Fruit fly (Drosophila melanogaster) whole organism, embryonic: ENCODE data around the gene Prosalpha6T.
A peak's percentile ranks its signal among the peaks of the same experiment; 100 is the strongest.

ENCODE experiments used
- Atf-2 ChIP-seq: fragments of 200-800 bp; sonication (Bioruptor generic); optimal IDR thresholded peaks from 2 replicates; lab custom pipeline; 2016; ENCODE audit warnings: missing biosample characterization, missing genetic modification characterization
- Awh ChIP-seq: fragments of 200-800 bp; sonication (Bioruptor generic); IDR thresholded peaks from 2 replicates; pipeline ENCODE4, ENCODE4 v1.3.6; 2022; ENCODE audit warnings: missing biosample characterization, missing genetic modification characterization
- CG10274 ChIP-seq: fragments of 200-800 bp; sonication (Bioruptor generic); optimal IDR thresholded peaks from 3 replicates; lab custom pipeline; 2017; ENCODE audit warnings: missing biosample characterization, mild to moderate bottlenecking, missing genetic modification characterization
- CG10321 ChIP-seq: fragments of 200-800 bp; sonication (Bioruptor generic); IDR thresholded peaks from 2 replicates; pipeline ENCODE4 v1.3.6; 2022; ENCODE audit warnings: missing biosample characterization, missing genetic modification characterization
- CG10366 ChIP-seq: fragments of 200-800 bp; sonication (Bioruptor generic); IDR thresholded peaks from 2 replicates; pipeline ENCODE4 v1.3.6; 2022; ENCODE audit warnings: missing biosample characterization, missing genetic modification characterization
- CG11695 ChIP-seq: fragments of 200-800 bp; sonication (Bioruptor generic); IDR thresholded peaks from 3 replicates; pipeline ENCODE4 v1.3.6; 2022; ENCODE audit warnings: missing biosample characterization, missing genetic modification characterization
- CG11723 ChIP-seq: fragments of 200-800 bp; sonication (Bioruptor generic); optimal IDR thresholded peaks from 2 replicates; lab custom pipeline; 2017; ENCODE audit warnings: missing biosample characterization, mild to moderate bottlenecking, missing genetic modification characterization
- CG12299 ChIP-seq: fragments of 200-800 bp; sonication (Bioruptor generic); optimal IDR thresholded peaks from 2 replicates; lab custom pipeline; 2018; ENCODE audit warnings: missing biosample characterization, mild to moderate bottlenecking, missing genetic modification characterization
- CG12659 ChIP-seq: fragments of 200-800 bp; sonication (Bioruptor generic); optimal IDR thresholded peaks from 3 replicates; lab custom pipeline; 2017; ENCODE audit warnings: mild to moderate bottlenecking, missing biosample characterization, missing genetic modification reagents, missing genetic modification characterization
- CG15269 ChIP-seq: fragments of 200-800 bp; sonication (Bioruptor generic); optimal IDR thresholded peaks from 2 replicates; lab custom pipeline; 2018; ENCODE audit warnings: missing biosample characterization, mild to moderate bottlenecking, missing genetic modification characterization, moderate library complexity
- CG15479 ChIP-seq: fragments of 200-800 bp; sonication (Bioruptor generic); optimal IDR thresholded peaks from 3 replicates; lab custom pipeline; 2019; ENCODE audit warnings: missing biosample characterization, mild to moderate bottlenecking, missing genetic modification characterization, moderate library complexity
- CG17328 ChIP-seq: fragments of 200-800 bp; sonication (Bioruptor generic); IDR thresholded peaks from 2 replicates; pipeline ENCODE4 v1.3.6; 2022; ENCODE audit warnings: missing biosample characterization, missing genetic modification characterization
- CG17612 ChIP-seq: fragments of 200-800 bp; sonication (Bioruptor generic); IDR thresholded peaks from 2 replicates; pipeline ENCODE4 v1.3.6; 2022; ENCODE audit warnings: missing biosample characterization, missing genetic modification characterization
- CG18764 ChIP-seq: fragments of 200-800 bp; sonication (Bioruptor generic); optimal IDR thresholded peaks from 3 replicates; lab custom pipeline; 2016; ENCODE audit warnings: missing biosample characterization, missing genetic modification characterization
- CG30431 ChIP-seq: fragments of 200-800 bp; sonication (Bioruptor generic); optimal IDR thresholded peaks from 2 replicates; lab custom pipeline; 2017; ENCODE audit warnings: missing biosample characterization, missing genetic modification characterization
- CG42726 ChIP-seq: fragments of 200-800 bp; sonication (Bioruptor generic); IDR thresholded peaks from 2 replicates; pipeline ENCODE4 v1.3.6; 2022; ENCODE audit warnings: missing biosample characterization, missing genetic modification characterization; ENCODE audit not compliant: partially characterized antibody
- CG5245 ChIP-seq: fragments of 200-800 bp; sonication (Bioruptor generic); optimal IDR thresholded peaks from 3 replicates; lab custom pipeline; 2016; ENCODE audit warnings: missing biosample characterization, missing genetic modification characterization
- CG6254 ChIP-seq: fragments of 200-800 bp; sonication (Bioruptor generic); optimal IDR thresholded peaks from 3 replicates; lab custom pipeline; 2017; ENCODE audit warnings: mild to moderate bottlenecking, missing biosample characterization, missing genetic modification reagents, missing genetic modification characterization
- CG6689 ChIP-seq: fragments of 200-800 bp; sonication (Bioruptor generic); IDR thresholded peaks from 2 replicates; pipeline ENCODE4 v1.3.6; 2022; ENCODE audit warnings: missing biosample characterization, missing genetic modification characterization
- CG8089 ChIP-seq: fragments of 200-800 bp; sonication (Bioruptor generic); optimal IDR thresholded peaks from 3 replicates; lab custom pipeline; 2016; ENCODE audit warnings: missing biosample characterization, missing genetic modification characterization
- CG8359 ChIP-seq: fragments of 200-800 bp; sonication (Bioruptor generic); optimal IDR thresholded peaks from 2 replicates; lab custom pipeline; 2017; ENCODE audit warnings: missing biosample characterization, mild to moderate bottlenecking, missing genetic modification characterization, borderline replicate concordance
- Camta ChIP-seq: fragments of 200-800 bp; sonication (Bioruptor generic); optimal IDR thresholded peaks from 2 replicates; lab custom pipeline; 2016; ENCODE audit warnings: missing biosample characterization, missing genetic modification characterization
- CkIIα-i1 ChIP-seq: fragments of 200-800 bp; sonication (Bioruptor generic); IDR thresholded peaks from 2 replicates; pipeline ENCODE4 v1.3.6; 2022; ENCODE audit warnings: missing biosample characterization, missing genetic modification characterization
- CoRest ChIP-seq: fragments of 200-800 bp; sonication (Bioruptor generic); optimal IDR thresholded peaks from 3 replicates; lab custom pipeline; 2018; ENCODE audit warnings: missing biosample characterization, mild to moderate bottlenecking, missing genetic modification characterization, moderate library complexity
- Dfd ChIP-seq, 2 experiments: fragments of >200 bp; optimal IDR thresholded peaks; 2 replicates each; lab custom pipeline; 2017; ENCODE audit warnings: missing biosample characterization in 2 of 2, missing genetic modification characterization in 2 of 2
- Dip3 ChIP-seq: fragments of 200-800 bp; sonication (Bioruptor generic); optimal IDR thresholded peaks from 3 replicates; lab custom pipeline; 2016; ENCODE audit warnings: missing biosample characterization, missing genetic modification characterization
- Doc3 ChIP-seq: fragments of 200-800 bp; sonication (Bioruptor generic); IDR thresholded peaks from 3 replicates; pipeline ENCODE4 v1.3.6; 2022; ENCODE audit warnings: missing biosample characterization, missing genetic modification characterization; ENCODE audit not compliant: partially characterized antibody
- H2.0 ChIP-seq: fragments of 200-800 bp; sonication (Bioruptor generic); IDR thresholded peaks from 2 replicates; pipeline ENCODE4 v1.3.6; 2022; ENCODE audit warnings: missing biosample characterization, missing genetic modification characterization
- Hey ChIP-seq: fragments of 200-800 bp; sonication (Bioruptor generic); optimal IDR thresholded peaks from 3 replicates; lab custom pipeline; 2018; ENCODE audit warnings: missing biosample characterization, mild to moderate bottlenecking, missing genetic modification characterization
- MTF-1 ChIP-seq: fragments of 200-800 bp; sonication (Bioruptor generic); optimal IDR thresholded peaks from 2 replicates; lab custom pipeline; 2018; ENCODE audit warnings: missing biosample characterization, mild to moderate bottlenecking, missing genetic modification characterization, borderline replicate concordance
- Optix ChIP-seq: fragments of 200-800 bp; sonication (Bioruptor generic); IDR thresholded peaks from 3 replicates; pipeline ENCODE4 v1.3.6; 2022; ENCODE audit warnings: missing biosample characterization, missing genetic modification characterization
- ato ChIP-seq: fragments of 200-800 bp; sonication (Bioruptor generic); IDR thresholded peaks from 2 replicates; pipeline ENCODE4 v1.3.6; 2022; ENCODE audit warnings: missing biosample characterization, missing genetic modification characterization; ENCODE audit not compliant: partially characterized antibody
- bsh ChIP-seq, 2 experiments: fragments of 200-800 bp; sonication (Bioruptor generic); optimal IDR thresholded peaks; 2 replicates each; lab custom pipeline; 2017 to 2018; ENCODE audit warnings: mild to moderate bottlenecking in 2 of 2, missing biosample characterization in 2 of 2, missing genetic modification characterization in 2 of 2, moderate library complexity in 1 of 2
- chn ChIP-seq: fragments of 200-800 bp; sonication (Bioruptor generic); optimal IDR thresholded peaks from 2 replicates; lab custom pipeline; 2016; ENCODE audit warnings: missing biosample characterization, missing genetic modification characterization
- dmrt11E ChIP-seq: fragments of 200-800 bp; sonication (Bioruptor generic); optimal IDR thresholded peaks from 3 replicates; lab custom pipeline; 2018; ENCODE audit warnings: missing biosample characterization, mild to moderate bottlenecking, missing genetic modification characterization, moderate library complexity
- fd102C ChIP-seq: fragments of 200-800 bp; sonication (Bioruptor generic); optimal IDR thresholded peaks from 2 replicates; lab custom pipeline; 2018; ENCODE audit warnings: missing biosample characterization, mild to moderate bottlenecking, missing genetic modification characterization, moderate library complexity
- gcm2 ChIP-seq: fragments of 200-800 bp; sonication (Bioruptor generic); optimal IDR thresholded peaks from 2 replicates; lab custom pipeline; 2016; ENCODE audit warnings: missing biosample characterization, missing genetic modification characterization
- gfzf ChIP-seq: fragments of 200-800 bp; sonication (Bioruptor generic); optimal IDR thresholded peaks from 2 replicates; lab custom pipeline; 2016; ENCODE audit warnings: missing biosample characterization, mild to moderate bottlenecking, missing genetic modification characterization, moderate library complexity
- hkb ChIP-seq, 2 experiments: fragments of 200-800 bp in 1 of 2; fragments of >200 bp in 1 of 2; sonication (Bioruptor generic) in 1 of 2; IDR thresholded peaks in 1 of 2; optimal IDR thresholded peaks in 1 of 2; 2 replicates each; pipeline versions ENCODE4 v1.3.6 to Lab custom; 2017 to 2022; ENCODE audit warnings: missing biosample characterization in 1 of 2, missing genetic modification characterization in 1 of 2
- hth ChIP-seq: fragments of >200 bp; optimal IDR thresholded peaks from 2 replicates; lab custom pipeline; 2017; ENCODE audit warnings: inconsistent platforms
- pfk ChIP-seq: fragments of 200-800 bp; sonication (Bioruptor generic); optimal IDR thresholded peaks from 2 replicates; lab custom pipeline; 2018; ENCODE audit warnings: missing biosample characterization, mild to moderate bottlenecking, missing genetic modification characterization, moderate library complexity
- pnt ChIP-seq: fragments of 200-800 bp; sonication (Bioruptor generic); optimal IDR thresholded peaks from 3 replicates; lab custom pipeline; 2016; ENCODE audit warnings: missing biosample characterization, missing genetic modification characterization
- psq ChIP-seq: fragments of 200-800 bp; sonication (Bioruptor generic); optimal IDR thresholded peaks from 2 replicates; lab custom pipeline; 2017; ENCODE audit warnings: missing biosample characterization, missing genetic modification characterization
- shn ChIP-seq: fragments of 200-800 bp; sonication (Bioruptor generic); optimal IDR thresholded peaks from 3 replicates; lab custom pipeline; 2016; ENCODE audit warnings: missing biosample characterization, missing genetic modification characterization
- sima ChIP-seq: fragments of 200-800 bp; sonication (Bioruptor generic); optimal IDR thresholded peaks from 2 replicates; lab custom pipeline; 2016; ENCODE audit warnings: missing biosample characterization, missing genetic modification characterization
- sisA ChIP-seq: fragments of 200-800 bp; sonication (Bioruptor generic); IDR thresholded peaks from 2 replicates; pipeline ENCODE4 v1.3.6; 2022; ENCODE audit warnings: missing biosample characterization, missing genetic modification characterization
- sob ChIP-seq: fragments of 200-800 bp; sonication (Bioruptor generic); IDR thresholded peaks from 2 replicates; pipeline ENCODE4 v1.3.6; 2022; ENCODE audit warnings: missing biosample characterization, missing genetic modification characterization
- sqz ChIP-seq: fragments of 200-800 bp; sonication (Bioruptor generic); optimal IDR thresholded peaks from 3 replicates; lab custom pipeline; 2018; ENCODE audit warnings: missing biosample characterization, mild to moderate bottlenecking, missing genetic modification characterization
- tin ChIP-seq: fragments of 200-800 bp; sonication (Bioruptor generic); optimal IDR thresholded peaks from 3 replicates; lab custom pipeline; 2016; ENCODE audit warnings: missing biosample characterization, missing genetic modification characterization
- tna ChIP-seq: fragments of 200-800 bp; sonication (Bioruptor generic); IDR thresholded peaks from 2 replicates; pipeline ENCODE4 v1.3.6; 2022; ENCODE audit warnings: missing biosample characterization, missing genetic modification characterization; ENCODE audit not compliant: partially characterized antibody
- vnd ChIP-seq: fragments of 200-800 bp; sonication (Bioruptor generic); IDR thresholded peaks from 3 replicates; pipeline ENCODE4 v1.3.6; 2022; ENCODE audit warnings: missing biosample characterization, missing genetic modification characterization; ENCODE audit not compliant: partially characterized antibody

The Prosalpha6T gene

DNA sequence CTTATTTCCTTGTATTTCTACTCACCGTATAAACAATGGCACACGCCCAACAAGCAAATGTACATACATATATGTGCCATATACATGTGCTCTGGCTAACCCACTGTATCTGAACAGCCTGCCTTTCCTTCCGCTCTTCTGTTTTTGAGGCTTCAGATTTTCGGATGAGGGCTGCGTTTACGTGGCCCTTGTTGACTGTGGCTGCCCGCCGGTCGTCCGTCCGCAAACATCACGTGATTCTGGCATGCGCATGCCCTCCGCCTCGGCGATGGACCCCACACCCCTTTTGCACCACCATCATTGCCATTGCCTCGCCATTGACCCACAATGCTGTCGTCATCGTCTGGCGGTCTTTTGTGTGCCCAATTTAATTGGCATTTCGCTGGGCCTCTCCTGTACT is 26.6 kb upstream of the Prosalpha6T start (continued):
- TF ChIP-seq chn (GFP tag; lab: Kevin White, UChicago) (no peak), gfzf (GFP tag; lab: Kevin White, UChicago) (no peak), CG15479 (GFP tag; lab: Kevin White, UChicago) (peak; percentile 12), Doc3 (no peak), Dip3 (GFP tag; lab: Kevin White, UChicago) (peak; percentile 22), psq (GFP tag; lab: Kevin White, UChicago) (no peak), CG10321 (GFP tag; lab: Robert Waterston, UW) (no peak), CG10366 (GFP tag; lab: Robert Waterston, UW) (no peak), tna (GFP tag; lab: Robert Waterston, UW) (no peak), tin (GFP tag; lab: Kevin White, UChicago) (no peak), Dfd (GFP tag; optimal IDR thresholded peaks at IDR 0.05; lab: Kevin White, UChicago) (no peak), Awh (GFP tag; lab: Robert Waterston, UW) (peak; percentile 49; the same call in 1 of the 2 replicates), CkIIα-i1 (GFP tag; lab: Robert Waterston, UW) (no peak), CG12299 (tag; lab: Kevin White, UChicago) (no peak), sob (no peak), gcm2 (no peak), shn (GFP tag; lab: Kevin White, UChicago) (peak; percentile 5), CG11695 (no peak), CG6689 (no peak), CG18764 (no peak), vnd (GFP tag; lab: Robert Waterston, UW) (no peak), CG8359 (no peak), H2.0 (GFP tag; lab: Robert Waterston, UW) (no peak), Hey (tag; lab: Kevin White, UChicago) (peak; percentile 85), CG5245 (no peak), CG42726 (GFP tag; lab: Robert Waterston, UW) (no peak), CG30431 (GFP tag; lab: Kevin White, UChicago) (no peak), CG10274 (GFP tag; lab: Kevin White, UChicago) (no peak), hth (lab: Kevin White, UChicago) (no peak), CG17328 (peak; percentile 52; the same call in 1 of the 2 replicates), pnt (GFP tag; lab: Kevin White, UChicago) (no peak), CG6254 (GFP tag; lab: Kevin White, UChicago) (peak; percentile 60), CG11723 (GFP tag; lab: Kevin White, UChicago) (peak; percentile 30), Optix (GFP tag; lab: Robert Waterston, UW) (0 out of 3 replicates have a peak, but pooled peaks have one; percentile 15), hkb (optimal IDR thresholded peaks at IDR 0.05; lab: Kevin White, UChicago) (no peak), hkb (GFP tag; IDR thresholded peaks at IDR 0.05; lab: Robert Waterston, UW) (peak; percentile 79), fd102C (GFP tag; lab: Kevin White, UChicago) (no peak), CG17612 (GFP tag; lab: Robert Waterston, UW) (no peak), bsh (GFP tag; optimal IDR thresholded peaks at IDR 0.05; lab: Kevin White, UChicago) (peak in 1 of 2 experiments; percentile 18), CG12659 (GFP tag; lab: Kevin White, UChicago) (peak; percentile 21), pfk (GFP tag; lab: Kevin White, UChicago) (peak; percentile 56), CG8089 (GFP tag; lab: Kevin White, UChicago) (peak; percentile 24), CoRest (tag; lab: Kevin White, UChicago) (no peak), sima (no peak), sqz (GFP tag; lab: Kevin White, UChicago) (no peak), CG15269 (tag; lab: Kevin White, UChicago) (no peak), Camta (GFP tag; lab: Kevin White, UChicago) (no peak), ato (GFP tag; lab: Robert Waterston, UW) (no peak), Atf-2 (GFP tag; lab: Kevin White, UChicago) (no peak), MTF-1 (peak; percentile 36), dmrt11E (no peak), sisA (GFP tag; lab: Robert Waterston, UW) (no peak)
